Worm (Caenorhabditis elegans): Measurements from ENCODE around the gene oac-29.

The oac-29 gene

ce11 chrV:8662056-8663006, 26.9 kb upstream of the oac-29 start (continued):
- TF ChIP-seq mep-1 (tag; optimal IDR thresholded peaks at IDR 0.05) (peak; percentile 53), nhr-42 (GFP tag; IDR thresholded peaks at IDR 0.05) (no peak), nhr-237 (tag; optimal IDR thresholded peaks at IDR 0.05) (no peak), nhr-6 (tag; optimal IDR thresholded peaks at IDR 0.05) (no peak), unc-39 (tag; optimal IDR thresholded peaks at IDR 0.05) (no peak), hmg-1.1 (GFP tag; IDR thresholded peaks at IDR 0.05) (no peak), snpc-1.2 (GFP tag; IDR thresholded peaks at IDR 0.05) (no peak), R02D3.7 (tag; optimal IDR thresholded peaks at IDR 0.05) (no peak), duxl-1 (tag; optimal IDR thresholded peaks at IDR 0.05; ENCODE audit: poor library complexity) (no peak), spr-3 (GFP tag; optimal IDR thresholded peaks at IDR 0.05) (no peak), mes-2 (tag; optimal IDR thresholded peaks at IDR 0.05; ENCODE audit: poor library complexity, severe bottlenecking) (no peak), lin-39 (tag; optimal IDR thresholded peaks at IDR 0.05) (no peak), jun-1 (tag; optimal IDR thresholded peaks at IDR 0.05) (no peak), skn-1 (tag; optimal IDR thresholded peaks at IDR 0.05) (no peak), egl-27 (tag; optimal IDR thresholded peaks at IDR 0.05) (no peak), Y5F2A.4 (GFP tag; optimal IDR thresholded peaks at IDR 0.05) (no peak), gei-8 (GFP tag; optimal IDR thresholded peaks at IDR 0.05) (no peak), mdl-1 (tag; optimal IDR thresholded peaks at IDR 0.05) (peak in 1 of 2 experiments; percentile 14)

- TF ChIP-seq nhr-25 (tag; optimal IDR thresholded peaks at IDR 0.05; ENCODE audit: borderline replicate concordance, insufficient read depth) (peak; percentile 36), F49E8.2 (tag; optimal IDR thresholded peaks at IDR 0.05; ENCODE audit: borderline replicate concordance) (no peak), ceh-20 (GFP tag; IDR thresholded peaks at IDR 0.05) (peak; percentile 47; the same call in 1 of the 2 replicates), nhr-77 (tag; optimal IDR thresholded peaks at IDR 0.05) (peak; percentile 37), hlh-11 (tag; optimal IDR thresholded peaks at IDR 0.05) (peak; percentile 86), hlh-30 (tag; optimal IDR thresholded peaks at IDR 0.05; ENCODE audit: insufficient read depth) (peak; percentile 84), dve-1 (tag; optimal IDR thresholded peaks at IDR 0.05; ENCODE audit: insufficient read depth) (peak; percentile 82), dmd-6 (GFP tag; IDR thresholded peaks at IDR 0.05) (peak; percentile 89), dpl-1 (GFP tag; optimal IDR thresholded peaks at IDR 0.05) (no peak), daf-12 (tag; optimal IDR thresholded peaks at IDR 0.05) (no peak), tra-1 (GFP tag; IDR thresholded peaks at IDR 0.05) (peak; percentile 76), nhr-102 (tag; optimal IDR thresholded peaks at IDR 0.05) (peak; percentile 54), spr-1 (tag; optimal IDR thresholded peaks at IDR 0.05) (no peak), php-3 (GFP tag; IDR thresholded peaks at IDR 0.05) (peak; percentile 95), pha-4 (GFP tag; IDR thresholded peaks at IDR 0.05) (no peak), pha-4 (tag; optimal IDR thresholded peaks at IDR 0.05) (no peak), lin-1 (GFP tag; IDR thresholded peaks at IDR 0.05) (peak; percentile 80; the same call in 1 of the 2 replicates), nhr-10 (tag; optimal IDR thresholded peaks at IDR 0.05) (no peak), daf-16 (GFP tag; optimal IDR thresholded peaks at IDR 0.05) (peak in 1 of 2 experiments; percentile 24), daf-16 (tag; optimal IDR thresholded peaks at IDR 0.05) (peak; percentile 92), mxl-3 (GFP tag; optimal IDR thresholded peaks at IDR 0.05) (peak; percentile 13), nhr-41 (GFP tag; IDR thresholded peaks at IDR 0.05) (peak; percentile 69), nhr-48 (tag; optimal IDR thresholded peaks at IDR 0.05) (peak; percentile 69), T26A8.4 (GFP tag; IDR thresholded peaks at IDR 0.05) (0 out of 2 replicates have a peak, but pooled peaks have one; percentile 27), D1046.2 (GFP tag; IDR thresholded peaks at IDR 0.05) (peak; percentile 12; the same call in 1 of the 2 replicates), lin-13 (GFP tag; optimal IDR thresholded peaks at IDR 0.05) (no peak), pqm-1 (tag; optimal IDR thresholded peaks at IDR 0.05) (peak; percentile 85), nhr-28 (tag; optimal IDR thresholded peaks at IDR 0.05) (peak; percentile 32), Y48G9A.11 (GFP tag; IDR thresholded peaks at IDR 0.05) (no peak), mes-2 (tag; optimal IDR thresholded peaks at IDR 0.05; ENCODE audit: poor library complexity, severe bottlenecking) (peak; percentile 51), mep-1 (tag; optimal IDR thresholded peaks at IDR 0.05) (peak; percentile 47)
Measured at ce11 chrV:8661241-8661954, 25.9 kb upstream of the oac-29 start.
